Fruit fly (Drosophila melanogaster): Measurements from ENCODE around the gene AdamTS-B.

DNA sequence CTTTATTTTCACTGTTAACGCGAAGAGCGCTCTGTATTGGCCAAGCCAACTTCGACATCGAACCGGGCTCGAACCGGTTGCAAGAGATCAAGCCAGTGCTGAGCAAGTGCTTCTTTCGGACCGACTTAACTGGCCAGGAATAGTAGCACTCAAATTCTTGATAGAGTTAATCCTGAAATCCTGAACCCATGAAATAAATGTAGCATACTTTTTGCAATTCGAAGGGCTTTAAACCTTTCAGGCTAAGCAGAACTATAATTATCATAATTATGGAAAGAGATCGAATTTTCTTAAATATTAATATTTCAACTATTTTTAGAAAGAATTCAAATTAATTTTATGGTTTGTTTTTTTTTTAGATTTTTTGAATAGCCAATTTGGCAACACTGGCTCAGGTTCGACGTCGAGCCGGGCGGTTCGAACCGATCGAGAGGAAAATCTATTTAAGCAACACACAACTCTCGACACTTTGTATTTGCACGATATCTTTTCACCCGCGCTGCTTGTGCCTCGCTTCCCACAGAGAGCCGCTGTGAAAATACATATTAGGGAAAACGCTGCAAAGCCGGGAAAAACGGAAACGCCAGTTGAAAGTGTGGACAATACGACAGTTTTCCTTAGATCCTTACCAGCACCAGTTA is at the start of gene AdamTS-B:
- TF ChIP-seq CG15710 (tag; optimal IDR thresholded peaks at IDR 0.05) (peak; percentile 78), fd96Ca (GFP tag; IDR thresholded peaks at IDR 0.05) (0 out of 3 replicates have a peak, but pooled peaks have one; percentile 45), Pif1B (GFP tag; optimal IDR thresholded peaks at IDR 0.05) (no peak), CG9948 (tag; optimal IDR thresholded peaks at IDR 0.05) (peak; percentile 67), CG14655 (GFP tag; optimal IDR thresholded peaks at IDR 0.05) (peak; percentile 79), CG12605 (GFP tag; IDR thresholded peaks at IDR 0.05) (peak; percentile 51; the same call in 1 of the 2 replicates), EcR (GFP tag; optimal IDR thresholded peaks at IDR 0.05) (no peak)

Data from whole organism, pupa.